Fruit fly (Drosophila melanogaster) whole organism: ENCODE measurements around the gene CG16775.

Experiments used
- CG8478 ChIP-seq: fragments of >200 bp; optimal IDR thresholded peaks from 2 replicates; lab custom pipeline; 2018; ENCODE audit warnings: inconsistent platforms
- Dll ChIP-seq: fragments of >200 bp; optimal IDR thresholded peaks from 2 replicates; lab custom pipeline; 2017
- EcR ChIP-seq, 2 experiments: fragments of >200 bp; optimal IDR thresholded peaks; 2 replicates each; lab custom pipeline; 2017; ENCODE audit warnings: missing biosample characterization in 2 of 2, missing genetic modification characterization in 2 of 2, missing genetic modification reagents in 2 of 2
- pan ChIP-seq: fragments of >200 bp; optimal IDR thresholded peaks from 2 replicates; lab custom pipeline; 2017
- psq ChIP-seq: fragments of >200 bp; optimal IDR thresholded peaks from 2 replicates; lab custom pipeline; 2017
- usp ChIP-seq: fragments of >200 bp; optimal IDR thresholded peaks from 2 replicates; lab custom pipeline; 2017; ENCODE audit warnings: missing biosample characterization, missing genetic modification characterization, mixed read lengths

CG16775 gene

DNA sequence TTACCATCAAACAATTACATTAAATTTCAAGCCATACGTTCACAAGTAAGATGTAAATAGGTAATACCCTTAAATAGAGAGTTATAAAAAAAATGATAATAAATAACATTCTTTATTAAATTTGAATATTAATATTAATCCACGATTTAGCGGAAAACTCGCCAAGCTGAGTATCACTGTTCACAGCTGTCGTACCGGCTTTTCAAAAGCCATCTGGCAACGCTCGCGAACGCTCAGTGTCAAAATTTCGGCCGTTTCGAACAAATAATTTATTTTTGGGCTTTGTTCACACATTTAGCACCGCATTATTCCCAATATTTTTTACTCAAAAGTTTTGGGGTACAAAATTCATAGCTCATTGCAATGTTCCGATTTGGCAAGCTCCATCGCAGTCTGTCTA, 36.9 kb downstream of the CG16775 start, which contains the start of gene TrpRS-m:
Gene TrpRS-m (plus strand): TSS at position 211 of the 400 bp plus-strand sequence.
- TF ChIP-seq Dll: no peak
- TF ChIP-seq CG8478 (lab: Kevin White, UChicago): no peak
- TF ChIP-seq usp: no peak
- TF ChIP-seq pan: no peak
- no peak for TF ChIP-seq EcR (GFP tag; optimal IDR thresholded peaks at IDR 0.05; lab: Kevin White, UChicago)
- TF ChIP-seq psq (lab: Kevin White, UChicago): no peak

DNA sequence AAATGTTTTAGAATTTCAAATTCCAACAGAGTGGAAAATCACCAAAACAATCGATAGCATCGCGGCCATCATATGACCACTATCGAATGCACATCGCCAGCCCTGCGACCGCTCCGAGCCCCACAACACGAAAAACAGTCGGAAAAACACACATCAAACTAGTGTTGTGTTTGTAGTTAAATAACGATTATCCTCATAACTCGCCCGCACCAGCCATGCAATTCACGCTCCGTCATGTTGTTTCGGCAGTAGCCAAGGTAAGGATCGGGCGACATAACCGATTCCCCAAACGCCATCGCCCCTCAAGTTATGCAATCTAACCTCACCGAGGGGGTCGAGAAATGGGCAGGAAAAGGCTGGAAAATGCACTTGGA, 39.5 kb downstream of the CG16775 start:
- no peak for TF ChIP-seq psq (lab: Kevin White, UChicago)
- TF ChIP-seq Dll: no peak

DNA sequence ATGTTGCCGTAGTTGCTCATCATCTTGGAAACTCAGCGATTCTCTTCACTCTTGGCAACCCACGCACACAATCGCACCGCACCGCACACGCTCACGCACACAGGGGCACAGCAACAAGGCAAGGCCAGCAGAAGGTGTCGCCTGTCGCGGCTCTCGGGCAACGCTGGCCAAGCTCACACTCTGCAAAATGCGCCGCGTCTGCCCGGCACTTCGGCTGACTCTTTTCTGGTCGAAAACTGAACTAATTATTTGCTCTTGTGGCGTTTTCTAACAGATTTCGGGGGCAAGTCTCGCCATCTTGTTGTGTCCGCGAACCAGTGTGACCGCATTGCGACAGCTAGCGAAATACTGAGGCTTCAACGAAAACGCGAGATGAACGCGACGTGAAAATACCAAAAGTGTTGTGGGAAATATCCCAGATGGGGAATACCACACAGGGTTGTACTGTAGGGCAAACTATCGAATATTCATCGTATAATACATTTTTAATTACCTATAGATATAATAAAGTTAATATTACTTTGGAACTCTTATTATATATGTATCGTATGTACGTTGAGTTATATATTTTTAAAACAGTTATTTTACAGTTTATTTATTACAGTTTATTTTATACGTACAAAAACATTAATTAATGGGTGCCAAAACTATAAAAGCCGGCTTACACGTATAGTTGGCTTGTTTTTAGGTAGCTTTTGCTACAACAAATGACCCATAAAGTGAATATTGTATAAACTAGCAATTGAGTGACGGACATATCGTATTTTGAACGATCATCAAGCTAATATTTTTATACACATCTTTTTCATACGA, 40.1 kb downstream of the CG16775 start, which contains the start of the genes MED19 and CG7430:
Gene MED19 (minus strand): TSS at position 333 of the 813 bp plus-strand sequence.
Gene CG7430 (plus strand): TSS at position 748 of the 813 bp plus-strand sequence.
- TF ChIP-seq CG8478 (lab: Kevin White, UChicago) (no peak), Dll (no peak), pan (no peak), EcR (GFP tag; optimal IDR thresholded peaks at IDR 0.05; lab: Kevin White, UChicago) (no peak), psq (lab: Kevin White, UChicago) (no peak), usp (no peak)

DNA sequence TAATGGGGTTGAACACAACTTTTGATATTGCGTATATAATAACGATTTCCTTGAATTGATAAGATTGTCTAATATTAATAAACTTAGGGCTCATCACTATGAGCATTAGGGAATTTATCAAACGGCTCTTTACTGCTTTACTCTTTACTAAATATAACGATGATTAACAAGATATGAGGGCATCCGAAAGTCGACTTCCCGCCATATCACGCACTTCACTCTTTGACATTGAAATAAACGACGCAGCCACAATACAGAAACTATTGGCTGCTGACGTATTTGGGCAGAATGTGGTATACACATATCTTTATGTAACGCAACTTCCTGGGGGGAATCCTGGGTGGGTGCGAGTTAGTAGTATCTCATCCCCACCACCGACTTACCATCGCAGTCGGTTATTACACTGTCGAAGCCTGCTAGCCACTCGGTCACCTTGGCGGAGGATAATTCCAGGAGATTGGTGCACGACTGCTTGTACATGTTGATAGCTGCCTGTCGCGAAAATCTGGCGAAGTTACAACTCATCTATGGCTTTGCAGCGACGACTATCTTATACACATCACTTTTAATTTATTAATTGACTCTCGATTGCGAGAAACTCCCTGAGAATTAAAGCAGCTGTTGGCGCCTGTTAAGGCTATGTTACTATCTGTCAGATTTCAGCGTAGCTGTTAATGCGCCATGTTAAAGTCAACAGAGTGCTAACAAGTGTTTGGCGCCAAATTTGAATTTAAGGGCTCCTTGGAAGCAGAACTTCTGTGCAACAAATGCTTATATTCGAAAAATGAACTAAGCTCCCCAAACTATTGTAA, 43.3 kb downstream of the CG16775 start, which contains the start of gene CG5567:
Gene CG5567 (minus strand): TSS at position 653 of the 812 bp plus-strand sequence.
- TF ChIP-seq EcR (GFP tag; optimal IDR thresholded peaks at IDR 0.05; lab: Kevin White, UChicago): no peak

DNA sequence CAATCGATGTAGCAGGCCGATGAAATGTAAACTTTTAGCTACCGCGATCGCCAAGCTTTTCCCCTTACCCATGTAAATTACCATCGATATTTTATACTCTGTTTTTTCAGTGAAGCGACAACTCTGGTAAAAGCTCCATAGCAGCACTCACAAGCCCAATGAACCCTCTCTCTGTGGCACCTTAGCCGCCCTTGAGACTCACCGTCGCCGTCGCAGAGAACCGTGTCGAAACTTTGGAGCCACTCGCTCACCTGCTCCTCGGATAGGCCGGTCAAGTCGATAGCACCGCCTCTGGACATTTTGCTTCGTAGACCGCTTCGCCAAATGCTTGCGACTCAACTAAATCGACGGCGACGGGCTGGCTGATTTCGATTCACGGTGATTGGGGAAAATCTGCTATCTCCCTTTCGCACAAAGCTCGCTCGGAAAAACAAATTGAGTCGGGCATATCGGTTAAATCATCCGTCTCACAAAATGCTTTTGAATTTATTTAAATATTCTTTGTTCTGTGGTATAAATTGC, 45.3 kb downstream of the CG16775 start, which contains the start of gene CG5577:
Gene CG5577 (minus strand): TSS at position 343 of the 522 bp plus-strand sequence.
- TF ChIP-seq pan (no peak), usp (no peak), psq (lab: Kevin White, UChicago) (no peak), Dll (no peak), CG8478 (lab: Kevin White, UChicago) (no peak), EcR (GFP tag; optimal IDR thresholded peaks at IDR 0.05; lab: Kevin White, UChicago) (no peak)
